Fruit fly (Drosophila melanogaster) whole organism, larva: ENCODE measurements around the gene qin.

Source experiments
- noc ChIP-seq: fragments of 200-800 bp; sonication (Bioruptor generic); optimal IDR thresholded peaks from 3 replicates; lab custom pipeline; 2019; ENCODE audit warnings: missing biosample characterization, mild to moderate bottlenecking, missing genetic modification characterization, moderate library complexity

qin gene

DNA sequence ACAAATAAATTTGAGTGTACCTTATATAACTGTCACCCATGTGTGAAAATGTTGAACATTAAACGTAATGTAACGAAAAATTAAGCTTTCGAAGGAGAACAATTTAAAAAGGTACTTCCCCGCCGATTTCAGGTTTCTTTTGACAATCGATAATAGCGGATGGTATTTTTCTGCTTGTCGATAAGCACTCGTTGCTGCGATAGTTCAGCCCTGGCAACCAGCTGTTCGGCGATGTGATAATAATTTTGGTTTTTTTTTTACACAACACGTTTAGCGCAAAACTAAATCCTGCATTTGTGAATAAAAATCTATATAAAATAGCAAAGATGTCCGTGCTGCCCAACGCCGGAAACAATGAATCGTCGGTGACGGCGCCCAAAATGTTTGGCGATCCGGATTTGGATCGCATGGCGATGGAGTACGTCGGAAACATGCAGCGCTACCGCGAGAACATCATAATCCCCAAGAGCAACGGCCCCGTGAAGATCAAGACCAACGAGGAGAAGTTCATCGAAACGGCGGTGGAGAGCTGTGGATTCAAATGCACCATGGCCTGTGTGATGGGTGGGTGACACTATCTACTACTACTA is 76.9 kb downstream of the qin start, which contains the start of gene CG31229:
CG31229 (plus strand) TSS at position 194 of the 590 bp plus-strand sequence.
- no peak for TF ChIP-seq noc (tag; lab: Kevin White, UChicago)

DNA sequence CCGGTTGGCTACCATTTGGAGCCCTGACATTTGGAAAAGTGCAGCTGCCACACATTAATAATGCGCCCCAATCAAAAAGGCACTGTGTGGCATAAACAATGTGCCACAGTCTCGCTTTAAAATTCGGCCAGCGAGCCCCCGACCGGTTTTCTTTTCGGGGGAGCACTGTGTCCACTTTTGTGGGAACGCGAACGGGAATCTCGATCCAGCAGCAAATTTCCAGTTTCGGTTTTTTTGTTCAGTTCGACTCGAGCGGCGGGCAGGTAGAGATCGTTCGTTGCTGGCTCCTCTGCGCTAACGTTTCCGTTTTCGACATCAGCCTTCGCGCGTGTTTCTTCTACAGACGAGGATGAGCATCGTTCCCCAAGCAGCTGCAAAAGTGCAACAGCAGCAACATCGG is 78.3 kb downstream of the qin start, which contains the start of gene CG7702:
CG7702 (plus strand) TSS at position 239 of the 400 bp plus-strand sequence.
- TF ChIP-seq noc (tag; lab: Kevin White, UChicago) = no peak

DNA sequence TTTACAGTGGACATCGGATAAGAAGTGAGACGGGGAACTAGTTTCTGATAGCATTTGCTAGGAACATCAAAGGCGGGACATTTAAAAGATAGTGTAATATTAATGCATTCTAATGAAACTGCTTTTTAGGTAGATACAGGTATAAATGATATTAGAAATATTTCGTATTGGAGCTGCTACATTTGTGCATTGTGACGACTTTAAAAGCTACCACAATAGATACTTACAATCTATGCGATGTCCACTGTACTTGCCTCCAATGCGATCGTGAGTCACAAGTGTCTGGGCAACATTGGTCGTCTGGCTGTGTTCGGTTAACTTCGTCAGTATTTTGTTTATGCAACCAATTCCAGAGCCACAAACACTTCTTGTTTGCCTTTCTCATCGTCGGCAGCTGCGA is 79.0 kb downstream of the qin start:
- TF ChIP-seq noc (tag; lab: Kevin White, UChicago) = peak; percentile 55

DNA sequence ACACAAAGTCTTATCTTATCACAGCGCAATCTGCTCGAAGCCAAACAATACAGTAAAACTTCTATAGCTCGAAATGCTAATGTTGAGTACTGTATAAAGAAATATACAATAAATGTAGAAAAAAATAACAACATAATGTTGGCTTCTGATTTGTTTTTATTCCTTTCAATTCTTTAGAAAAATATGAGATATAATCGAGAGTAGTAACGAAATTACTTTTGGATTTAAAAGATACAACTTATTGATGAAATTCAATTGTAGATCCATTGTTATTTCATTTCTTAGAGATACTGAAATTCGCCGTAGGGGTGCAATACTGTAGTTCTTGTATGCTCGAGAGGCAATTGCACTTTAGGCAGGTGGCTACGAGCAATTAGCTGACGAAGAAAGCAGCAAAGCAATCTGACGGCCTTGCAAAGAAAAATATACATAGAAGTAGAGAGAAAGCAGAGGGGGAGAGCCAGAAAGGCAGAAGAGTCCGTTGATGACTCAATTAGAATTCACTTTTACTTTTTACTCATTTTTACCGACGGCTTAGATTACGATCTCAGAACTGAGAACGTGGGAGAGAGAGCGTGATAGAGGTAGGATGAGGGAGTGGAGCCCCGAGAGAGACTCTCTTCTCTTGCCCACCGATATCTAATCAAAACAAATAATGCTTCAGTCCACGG is 79.7 kb downstream of the qin start:
- peak; percentile 79 for TF ChIP-seq noc (tag; lab: Kevin White, UChicago)

DNA sequence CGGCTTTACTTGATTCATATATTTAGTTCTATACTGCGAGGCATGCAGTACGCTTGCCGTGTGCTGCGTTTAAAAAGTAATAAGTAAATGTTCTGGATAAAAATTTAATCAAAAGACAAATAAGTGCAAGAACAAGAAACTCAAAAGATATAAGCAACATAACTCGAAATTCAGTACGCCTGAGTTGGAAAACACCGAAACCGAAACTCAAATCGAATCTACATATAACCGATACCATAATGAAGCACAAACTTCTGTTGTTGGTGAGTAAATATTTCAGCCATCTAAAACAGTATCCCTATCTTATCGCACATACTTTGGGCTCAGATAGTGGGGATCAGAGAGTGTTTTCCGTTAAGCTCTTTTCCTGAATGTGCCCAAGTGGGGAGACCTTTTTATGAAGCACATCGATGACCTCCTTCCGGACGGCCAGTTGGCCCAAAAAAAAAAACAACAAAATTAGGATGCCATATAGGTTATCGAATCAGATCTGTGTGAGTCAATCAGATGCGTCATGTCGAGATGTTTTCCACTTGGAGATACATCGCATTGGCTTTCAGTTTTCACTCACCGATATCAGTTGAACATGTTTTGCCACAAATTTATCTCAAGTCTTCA is 80.4 kb downstream of the qin start, which contains the start of gene CG31230:
CG31230 (plus strand) TSS at position 568 of the 618 bp plus-strand sequence.
- peak; percentile 54 for TF ChIP-seq noc (tag; lab: Kevin White, UChicago)

DNA sequence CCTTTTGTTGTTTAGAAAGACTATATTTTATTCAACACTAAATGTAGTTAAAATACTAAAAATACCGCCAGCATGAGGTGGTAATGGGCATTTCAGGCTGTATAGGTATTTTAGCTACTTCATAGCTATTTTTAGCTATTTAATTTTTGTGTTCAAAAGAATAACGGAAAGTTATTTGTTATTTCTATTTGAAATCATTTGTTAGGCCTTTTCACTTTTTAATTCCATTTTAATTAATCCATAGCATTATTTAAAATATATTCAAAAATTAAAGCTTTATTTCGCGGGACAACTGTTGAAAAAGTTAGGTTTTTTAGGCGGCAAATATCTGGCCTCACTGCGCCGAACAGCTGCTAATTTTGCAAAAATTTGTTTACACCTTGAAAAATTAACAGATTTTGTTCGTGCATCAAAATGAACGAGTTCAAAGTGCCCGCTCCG is 86.7 kb downstream of the qin start, which contains the start of the genes dind and CG7706:
dind (minus strand) TSS at position 40 of the 441 bp plus-strand sequence.
CG7706 (plus strand) TSS at position 319 of the 441 bp plus-strand sequence.
- no peak for TF ChIP-seq noc (tag; lab: Kevin White, UChicago)

DNA sequence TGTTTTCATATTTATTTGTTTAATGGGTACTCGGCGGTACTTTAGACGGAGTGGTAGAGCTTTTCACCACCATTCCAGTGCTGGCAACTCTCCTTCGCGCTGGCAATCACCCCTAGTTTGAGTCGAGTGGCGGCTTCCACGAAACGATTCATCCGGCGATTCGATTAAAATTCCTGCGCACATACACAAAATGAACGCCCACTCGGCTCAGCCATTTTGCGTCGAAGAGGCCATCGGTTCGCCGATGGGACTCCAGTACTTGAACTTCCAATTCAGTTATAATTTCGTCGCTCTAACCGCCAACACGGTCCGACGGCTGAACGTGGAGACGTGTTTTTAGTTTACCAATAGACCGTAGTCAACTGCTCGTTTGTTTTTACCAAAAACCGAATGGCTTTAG is 89.5 kb downstream of the qin start, which contains the start of the genes CG46318 and ChT:
CG46318 (plus strand) TSS at position 273 of the 400 bp plus-strand sequence.
ChT (plus strand) TSS at position 273 of the 400 bp plus-strand sequence.
- no peak for TF ChIP-seq noc (tag; lab: Kevin White, UChicago)

DNA sequence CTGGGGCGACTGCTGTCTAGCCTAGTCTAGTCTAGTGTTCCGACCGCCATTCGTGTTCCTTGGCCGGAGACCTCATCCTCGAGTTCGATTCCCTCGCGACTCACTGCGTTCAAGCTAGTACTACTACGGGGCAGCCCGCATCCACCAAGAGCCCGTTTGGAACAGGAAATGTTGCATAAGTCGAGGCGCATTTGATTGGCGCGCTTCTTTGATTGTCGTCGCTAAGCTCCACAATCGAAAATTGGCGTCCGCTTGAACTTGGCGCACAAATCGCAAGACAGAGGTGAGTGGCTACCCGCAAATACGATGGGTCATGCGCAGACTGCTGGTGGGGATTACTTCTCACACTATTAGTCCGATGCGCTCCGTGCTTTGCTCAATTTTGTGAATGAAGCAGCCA is 90.2 kb downstream of the qin start:
- TF ChIP-seq noc (tag; lab: Kevin White, UChicago) = no peak

DNA sequence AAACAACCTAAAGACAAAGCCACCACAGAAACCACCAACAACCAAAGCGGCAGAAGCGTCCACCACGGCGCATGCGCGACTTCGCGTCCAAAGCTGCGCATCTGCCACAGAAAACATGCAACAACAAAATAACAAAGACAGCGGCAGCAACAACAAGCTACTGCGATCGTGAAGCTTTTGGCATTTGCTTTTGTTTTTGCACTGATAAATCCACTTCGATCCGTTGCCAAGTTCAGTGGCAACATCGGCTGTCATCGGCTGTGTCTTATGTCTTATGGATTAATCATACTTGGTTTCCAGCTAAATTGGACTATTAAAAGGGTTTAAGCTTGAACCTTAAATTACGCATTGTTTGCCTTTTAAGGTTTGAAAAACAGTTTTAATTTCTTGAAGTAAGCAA is 101.8 kb downstream of the qin start, which contains the start of gene Muc91C:
Muc91C (minus strand) TSS at position 101 of the 400 bp plus-strand sequence.
- TF ChIP-seq noc (tag; lab: Kevin White, UChicago) = no peak

DNA sequence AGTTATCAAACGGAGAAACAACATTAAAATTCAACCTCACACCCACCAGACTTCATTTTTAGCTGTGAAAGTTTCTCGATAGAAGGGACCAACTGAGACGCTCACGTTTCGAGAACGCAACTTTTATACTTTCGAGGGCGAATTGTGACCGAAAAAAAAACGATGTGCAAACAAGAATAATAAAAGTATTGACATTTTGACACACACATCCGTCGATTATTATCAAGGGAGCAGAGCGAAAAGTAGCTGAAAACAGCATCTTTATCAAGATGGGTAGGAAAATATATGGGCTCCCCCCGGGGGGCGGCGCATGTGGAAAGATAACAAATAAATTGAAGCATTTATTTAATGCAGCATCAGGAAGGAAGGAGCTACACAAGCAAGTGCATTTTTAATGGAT is 102.8 kb downstream of the qin start, which contains the start of gene CG14300:
CG14300 (minus strand) TSS at position 101 of the 400 bp plus-strand sequence.
- no peak for TF ChIP-seq noc (tag; lab: Kevin White, UChicago)

DNA sequence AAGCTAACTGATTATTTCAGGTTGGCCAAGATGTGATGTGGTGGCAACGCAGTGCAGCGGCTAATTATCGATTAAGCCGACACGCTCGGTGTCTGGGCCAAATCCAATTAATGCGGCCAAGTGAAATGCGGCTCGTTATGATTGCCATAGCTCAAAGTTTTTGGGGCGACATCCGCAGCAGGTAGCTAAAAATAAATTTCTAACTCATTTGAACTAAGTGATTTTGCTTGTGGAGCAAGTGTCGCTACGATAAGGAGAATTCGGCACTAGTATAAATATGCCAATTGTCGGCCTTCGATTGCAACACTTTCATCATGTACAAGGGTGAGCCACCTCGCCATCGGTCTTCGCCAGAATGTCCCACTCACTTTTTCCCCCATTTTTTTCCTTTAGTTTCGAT is 104.1 kb downstream of the qin start, which contains the start of gene CG34282:
CG34282 (plus strand) TSS at position 301 of the 400 bp plus-strand sequence.
- no peak for TF ChIP-seq noc (tag; lab: Kevin White, UChicago)

DNA sequence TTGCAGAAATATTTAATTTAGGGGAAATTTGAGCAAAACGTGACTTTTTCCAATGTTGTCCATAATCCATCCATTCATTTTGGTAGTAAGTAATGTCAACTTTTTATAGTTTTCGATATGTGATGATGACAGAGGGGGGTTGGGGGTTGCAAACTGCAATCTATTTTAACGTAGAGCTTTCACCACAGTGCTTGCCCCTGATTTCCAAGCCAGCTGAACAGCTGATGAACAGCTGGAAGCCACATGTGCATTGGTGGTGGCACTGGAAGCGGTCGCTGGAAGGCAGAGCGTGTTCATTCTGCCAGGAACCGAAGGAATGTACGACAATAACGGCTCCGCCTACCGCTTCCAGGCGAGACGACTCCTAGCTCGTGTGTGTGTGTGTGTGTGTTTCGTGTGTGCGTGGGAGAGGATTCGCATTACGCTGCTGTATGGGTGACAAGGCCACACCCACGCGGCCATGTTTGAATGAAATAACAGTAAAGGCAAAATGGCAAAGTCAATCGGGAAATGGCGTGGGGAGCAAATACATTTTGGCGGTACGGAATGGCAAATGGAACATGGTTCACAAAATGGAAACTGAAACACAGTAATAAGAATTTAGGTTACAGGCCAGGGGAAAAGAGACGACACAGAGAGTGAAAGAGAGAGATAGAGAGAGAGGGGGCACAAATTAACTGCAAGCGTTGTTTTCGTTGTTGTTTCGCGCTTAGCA is 108.2 kb downstream of the qin start:
- no peak for TF ChIP-seq noc (tag; lab: Kevin White, UChicago)
